Worm (Caenorhabditis elegans): ENCODE data around the gene Y73B6BL.12.
A peak's percentile ranks its signal among the peaks of the same experiment; 100 is the strongest.

Y73B6BL.12 gene

ce11 chrIV:6342876-6343275, 25.6 kb upstream of the Y73B6BL.12 start, which contains the start of gene Y73B6BL.14:
TSS of gene Y73B6BL.14 (minus strand) at chrIV:6342976.
- TF ChIP-seq nhr-77 (tag; optimal IDR thresholded peaks at IDR 0.05) (no peak), ztf-11 (tag; optimal IDR thresholded peaks at IDR 0.05) (no peak), zag-1 (tag; optimal IDR thresholded peaks at IDR 0.05) (no peak), ama-1 (optimal IDR thresholded peaks at IDR 0.05) (no peak), nhr-129 (tag; optimal IDR thresholded peaks at IDR 0.05) (no peak), sem-4 (tag; optimal IDR thresholded peaks at IDR 0.05) (no peak), nhr-11 (tag; optimal IDR thresholded peaks at IDR 0.05) (no peak), unc-62 (GFP tag; optimal IDR thresholded peaks at IDR 0.05) (no peak), ztf-1 (GFP tag; conservative IDR thresholded peaks at IDR 0.05) (no peak), nhr-10 (tag; optimal IDR thresholded peaks at IDR 0.05) (no peak), unc-39 (tag; optimal IDR thresholded peaks at IDR 0.05) (no peak), peb-1 (tag; optimal IDR thresholded peaks at IDR 0.05) (no peak), nhr-6 (tag; optimal IDR thresholded peaks at IDR 0.05) (no peak), ZK546.5 (tag; optimal IDR thresholded peaks at IDR 0.05) (no peak), ceh-16 (tag; optimal IDR thresholded peaks at IDR 0.05) (no peak), elt-3 (tag; optimal IDR thresholded peaks at IDR 0.05) (no peak), crh-2 (tag; optimal IDR thresholded peaks at IDR 0.05) (no peak)

ce11 chrIV:6342431-6342830, 25.2 kb upstream of the Y73B6BL.12 start, which contains the start of gene Y73B6BL.288:
TSS of gene Y73B6BL.288 (minus strand) at chrIV:6342531.
- no peak for TF ChIP-seq F13H6.1 (tag; optimal IDR thresholded peaks at IDR 0.05)
- no peak for TF ChIP-seq sma-9 (GFP tag; optimal IDR thresholded peaks at IDR 0.05)
- no peak for TF ChIP-seq sma-9 (tag; optimal IDR thresholded peaks at IDR 0.05)

- TF ChIP-seq nhr-11 (tag; optimal IDR thresholded peaks at IDR 0.05): no peak
- no peak for TF ChIP-seq sma-9 (GFP tag; optimal IDR thresholded peaks at IDR 0.05)
- no peak for TF ChIP-seq sma-9 (tag; optimal IDR thresholded peaks at IDR 0.05)
- TF ChIP-seq ceh-82 (tag; optimal IDR thresholded peaks at IDR 0.05): no peak
- TF ChIP-seq mdl-1 (tag; optimal IDR thresholded peaks at IDR 0.05): no peak
- no peak for TF ChIP-seq ZK546.5 (tag; optimal IDR thresholded peaks at IDR 0.05)
- TF ChIP-seq Y55F3AM.14 (GFP tag; optimal IDR thresholded peaks at IDR 0.05): no peak
- TF ChIP-seq lin-39 (tag; optimal IDR thresholded peaks at IDR 0.05): no peak
- TF ChIP-seq blmp-1 (tag; optimal IDR thresholded peaks at IDR 0.05; ENCODE audit: insufficient read depth): no peak
- no peak for TF ChIP-seq skn-1 (tag; optimal IDR thresholded peaks at IDR 0.05)
- no peak for TF ChIP-seq sem-4 (tag; optimal IDR thresholded peaks at IDR 0.05)
- no peak for TF ChIP-seq nhr-21 (tag; optimal IDR thresholded peaks at IDR 0.05)
- TF ChIP-seq ztf-4 (tag; optimal IDR thresholded peaks at IDR 0.05): no peak
- no peak for TF ChIP-seq mbf-1 (tag; optimal IDR thresholded peaks at IDR 0.05)
- TF ChIP-seq alr-1 (tag; optimal IDR thresholded peaks at IDR 0.05): no peak
- TF ChIP-seq elt-3 (tag; optimal IDR thresholded peaks at IDR 0.05): no peak
- no peak for TF ChIP-seq F13H6.1 (tag; optimal IDR thresholded peaks at IDR 0.05)
- TF ChIP-seq nhr-10 (tag; optimal IDR thresholded peaks at IDR 0.05): no peak
- no peak for TF ChIP-seq nhr-129 (tag; optimal IDR thresholded peaks at IDR 0.05)
Observed at ce11 chrIV:6337353-6337752, 20.1 kb upstream of the Y73B6BL.12 start, which contains the start of gene ipla-6. TSS of gene ipla-6 (plus strand) at chrIV:6337653.

ce11 chrIV:6336748-6337147, 19.5 kb upstream of the Y73B6BL.12 start:
- TF ChIP-seq ztf-4 (tag; optimal IDR thresholded peaks at IDR 0.05) (peak; percentile 96), elt-1 (tag; optimal IDR thresholded peaks at IDR 0.05) (peak; percentile 28), Y55F3AM.14 (GFP tag; optimal IDR thresholded peaks at IDR 0.05) (peak; percentile 91), nhr-21 (tag; optimal IDR thresholded peaks at IDR 0.05) (peak; percentile 98), zag-1 (tag; optimal IDR thresholded peaks at IDR 0.05) (peak; percentile 41), sma-3 (GFP tag; optimal IDR thresholded peaks at IDR 0.05) (peak; percentile 97), mab-5 (tag; optimal IDR thresholded peaks at IDR 0.05) (peak; percentile 81), skn-1 (tag; optimal IDR thresholded peaks at IDR 0.05) (peak; percentile 53), lin-13 (GFP tag; optimal IDR thresholded peaks at IDR 0.05) (peak; percentile 70), unc-55 (GFP tag; optimal IDR thresholded peaks at IDR 0.05) (peak; percentile 80), gmeb-1 (tag; optimal IDR thresholded peaks at IDR 0.05) (peak; percentile 89), nhr-23 (tag; optimal IDR thresholded peaks at IDR 0.05) (no peak), lsy-2 (tag; optimal IDR thresholded peaks at IDR 0.05) (peak; percentile 64 to 95), lin-11 (tag; optimal IDR thresholded peaks at IDR 0.05) (peak; percentile 62), alr-1 (tag; optimal IDR thresholded peaks at IDR 0.05) (no peak), nhr-6 (tag; optimal IDR thresholded peaks at IDR 0.05) (peak; percentile 95), ama-1 (optimal IDR thresholded peaks at IDR 0.05) (peak; percentile 23), peb-1 (tag; optimal IDR thresholded peaks at IDR 0.05) (no peak), ZK546.5 (tag; optimal IDR thresholded peaks at IDR 0.05) (peak; percentile 22), R02D3.7 (tag; optimal IDR thresholded peaks at IDR 0.05) (peak; percentile 27), nhr-25 (tag; optimal IDR thresholded peaks at IDR 0.05) (peak; percentile 99), snpc-4 (tag; optimal IDR thresholded peaks at IDR 0.05) (peak; percentile 57), ceh-16 (tag; optimal IDR thresholded peaks at IDR 0.05) (peak; percentile 77), nhr-12 (tag; optimal IDR thresholded peaks at IDR 0.05) (no peak), aly-2 (tag; optimal IDR thresholded peaks at IDR 0.05) (no peak), crh-2 (tag; optimal IDR thresholded peaks at IDR 0.05) (peak; percentile 96), F13H6.1 (tag; optimal IDR thresholded peaks at IDR 0.05) (peak; percentile 97), C34F6.9 (tag; optimal IDR thresholded peaks at IDR 0.05) (peak; percentile 99), mbf-1 (tag; optimal IDR thresholded peaks at IDR 0.05) (no peak), sem-4 (tag; optimal IDR thresholded peaks at IDR 0.05) (peak; percentile 98), unc-39 (tag; optimal IDR thresholded peaks at IDR 0.05) (no peak), nhr-10 (tag; optimal IDR thresholded peaks at IDR 0.05) (peak; percentile 74), egl-27 (tag; optimal IDR thresholded peaks at IDR 0.05) (peak; percentile 87), ceh-82 (tag; optimal IDR thresholded peaks at IDR 0.05) (peak; percentile 45)
